Fruit fly (Drosophila melanogaster) whole organism, embryonic: ENCODE measurements around the gene Wdr92.

Experiments used
- ATbp ChIP-seq: fragments of 200-800 bp; sonication (Bioruptor generic); optimal IDR thresholded peaks from 2 replicates; lab custom pipeline; 2017; ENCODE audit warnings: missing biosample characterization, mild to moderate bottlenecking, missing genetic modification characterization, missing genetic modification reagents
- Adf1 ChIP-seq: fragments of 200-800 bp; sonication (Bioruptor generic); IDR thresholded peaks from 2 replicates; pipeline ENCODE4 v1.3.6; 2022; ENCODE audit warnings: missing biosample characterization, missing genetic modification characterization
- Bgb ChIP-seq: fragments of 200-800 bp; sonication (Bioruptor generic); IDR thresholded peaks from 2 replicates; pipeline ENCODE4 v1.3.6; 2022; ENCODE audit warnings: missing biosample characterization, missing genetic modification characterization; ENCODE audit not compliant: partially characterized antibody
- Blimp-1 ChIP-seq: fragments of 200-800 bp; sonication (Bioruptor generic); optimal IDR thresholded peaks from 3 replicates; lab custom pipeline; 2018; ENCODE audit warnings: missing biosample characterization, missing genetic modification characterization, mild to moderate bottlenecking, moderate library complexity, missing genetic modification reagents
- CG12236 ChIP-seq: fragments of 200-800 bp; sonication (Bioruptor generic); optimal IDR thresholded peaks from 2 replicates; lab custom pipeline; 2016; ENCODE audit warnings: missing biosample characterization, missing genetic modification characterization
- CG12769 ChIP-seq: fragments of 200-800 bp; sonication (Bioruptor generic); optimal IDR thresholded peaks from 2 replicates; lab custom pipeline; 2019; ENCODE audit warnings: missing biosample characterization, mild to moderate bottlenecking, missing genetic modification characterization, moderate library complexity
- CG13287 ChIP-seq: fragments of 200-800 bp; sonication (Bioruptor generic); IDR thresholded peaks from 2 replicates; pipeline ENCODE4 v1.3.6; 2022; ENCODE audit warnings: missing biosample characterization, missing genetic modification characterization; ENCODE audit not compliant: partially characterized antibody
- CG13624 ChIP-seq: fragments of 200-800 bp; sonication (Bioruptor generic); optimal IDR thresholded peaks from 2 replicates; lab custom pipeline; 2016; ENCODE audit warnings: missing biosample characterization, missing genetic modification characterization
- CG13894 ChIP-seq: fragments of 200-800 bp; sonication (Bioruptor generic); optimal IDR thresholded peaks from 3 replicates; lab custom pipeline; 2018; ENCODE audit warnings: missing biosample characterization, mild to moderate bottlenecking, missing genetic modification characterization, moderate library complexity
- CG14014 ChIP-seq: fragments of 200-800 bp; sonication (Bioruptor generic); IDR thresholded peaks from 2 replicates; pipeline ENCODE4 v1.3.6; 2022; ENCODE audit warnings: missing biosample characterization, missing genetic modification characterization
- CG14710 ChIP-seq: fragments of 200-800 bp; sonication (Bioruptor generic); optimal IDR thresholded peaks from 3 replicates; lab custom pipeline; 2019; ENCODE audit warnings: missing biosample characterization, mild to moderate bottlenecking, missing genetic modification characterization, moderate library complexity
- CG14860 ChIP-seq: fragments of 200-800 bp; sonication (Bioruptor generic); IDR thresholded peaks from 3 replicates; pipeline ENCODE4 v1.3.6; 2022; ENCODE audit warnings: missing biosample characterization, missing genetic modification characterization; ENCODE audit not compliant: partially characterized antibody
- CG15011 ChIP-seq: fragments of 200-800 bp; sonication (Bioruptor generic); optimal IDR thresholded peaks from 3 replicates; lab custom pipeline; 2018; ENCODE audit warnings: missing biosample characterization, mild to moderate bottlenecking, missing genetic modification characterization
- CG1529 ChIP-seq: fragments of 200-800 bp; sonication (Bioruptor generic); optimal IDR thresholded peaks from 3 replicates; lab custom pipeline; 2018; ENCODE audit warnings: missing biosample characterization, missing genetic modification characterization
- CG16863 ChIP-seq: fragments of 200-800 bp; sonication (Bioruptor generic); optimal IDR thresholded peaks from 3 replicates; lab custom pipeline; 2016; ENCODE audit warnings: missing biosample characterization, missing genetic modification characterization
- CG2712 ChIP-seq: fragments of 200-800 bp; optimal IDR thresholded peaks from 3 replicates; lab custom pipeline; 2019; ENCODE audit warnings: missing biosample characterization, mild to moderate bottlenecking, missing genetic modification characterization, moderate library complexity
- CG3163 ChIP-seq: fragments of 200-800 bp; sonication (Bioruptor generic); optimal IDR thresholded peaks from 3 replicates; lab custom pipeline; 2016; ENCODE audit warnings: missing biosample characterization, missing genetic modification characterization
- CG4820 ChIP-seq: fragments of 200-800 bp; sonication (Bioruptor generic); optimal IDR thresholded peaks from 3 replicates; lab custom pipeline; 2016; ENCODE audit warnings: missing biosample characterization, missing genetic modification characterization
- CG6175 ChIP-seq: fragments of 200-800 bp; sonication (Bioruptor generic); IDR thresholded peaks from 3 replicates; pipeline ENCODE4 v1.3.6; 2022; ENCODE audit warnings: missing biosample characterization, missing genetic modification characterization
- CG6654 ChIP-seq: fragments of 200-800 bp; sonication (Bioruptor generic); optimal IDR thresholded peaks from 2 replicates; lab custom pipeline; 2017; ENCODE audit warnings: missing biosample characterization, mild to moderate bottlenecking, missing genetic modification characterization
- CG8281 ChIP-seq: fragments of 200-800 bp; sonication (Bioruptor generic); optimal IDR thresholded peaks from 2 replicates; lab custom pipeline; 2018; ENCODE audit warnings: missing biosample characterization, mild to moderate bottlenecking, missing genetic modification characterization, moderate library complexity
- D19B ChIP-seq: fragments of 200-800 bp; sonication (Bioruptor generic); optimal IDR thresholded peaks from 2 replicates; lab custom pipeline; 2017; ENCODE audit warnings: missing biosample characterization, mild to moderate bottlenecking, missing genetic modification characterization
- Ets65A ChIP-seq: fragments of 200-800 bp; sonication (Bioruptor generic); peaks from one replicate; lab custom pipeline; 2016; ENCODE audit warnings: missing biosample characterization, missing genetic modification characterization
- GATAe ChIP-seq: fragments of 200-800 bp; sonication (Bioruptor generic); conservative IDR thresholded peaks from 2 replicates; pipeline ENCODE4 v1.3.6; 2022; ENCODE audit warnings: missing biosample characterization, missing genetic modification characterization
- Gsc ChIP-seq: fragments of 200-800 bp; sonication (Bioruptor generic); IDR thresholded peaks from 2 replicates; pipeline ENCODE4 v1.3.6; 2022; ENCODE audit warnings: missing biosample characterization, missing genetic modification characterization
- HHEX ChIP-seq: fragments of 200-800 bp; sonication (Bioruptor generic); optimal IDR thresholded peaks from 3 replicates; lab custom pipeline; 2017; ENCODE audit warnings: missing biosample characterization, mild to moderate bottlenecking, missing genetic modification characterization, missing genetic modification reagents
- Lhr ChIP-seq: fragments of 200-800 bp; sonication (Bioruptor generic); optimal IDR thresholded peaks from 3 replicates; lab custom pipeline; 2017; ENCODE audit warnings: mild to moderate bottlenecking, missing biosample characterization, missing genetic modification reagents, missing genetic modification characterization
- Med ChIP-seq: fragments of 200-800 bp; sonication (Bioruptor generic); peaks from one replicate; lab custom pipeline; 2016; ENCODE audit warnings: missing biosample characterization, missing genetic modification characterization, mild to moderate bottlenecking, inconsistent platforms, moderate library complexity
- NC2α ChIP-seq: fragments of 200-800 bp; sonication (Bioruptor generic); optimal IDR thresholded peaks from 2 replicates; lab custom pipeline; 2016; ENCODE audit warnings: missing biosample characterization, missing genetic modification characterization
- Nf-YA ChIP-seq: fragments of 200-800 bp; sonication (Bioruptor generic); IDR thresholded peaks from 2 replicates; pipeline ENCODE4 v1.3.6; 2022; ENCODE audit warnings: missing biosample characterization, missing genetic modification characterization
- Scr ChIP-seq: fragments of 200-800 bp; sonication (Bioruptor generic); IDR thresholded peaks from 2 replicates; pipeline ENCODE4 v1.3.6; 2022; ENCODE audit warnings: missing biosample characterization, missing genetic modification characterization; ENCODE audit not compliant: partially characterized antibody
- Sin3A ChIP-seq: fragments of >200 bp; optimal IDR thresholded peaks from 2 replicates; lab custom pipeline; 2018
- Usf ChIP-seq: fragments of 200-800 bp; sonication (Bioruptor generic); optimal IDR thresholded peaks from 2 replicates; lab custom pipeline; 2017; ENCODE audit warnings: missing genotype, missing biosample characterization, missing genetic modification characterization
- Xbp1 ChIP-seq: fragments of 200-800 bp; sonication (Bioruptor generic); optimal IDR thresholded peaks from 3 replicates; lab custom pipeline; 2016; ENCODE audit warnings: missing biosample characterization, mild to moderate bottlenecking, missing genetic modification characterization
- YL-1 ChIP-seq: fragments of 200-800 bp; sonication (Bioruptor generic); optimal IDR thresholded peaks from 3 replicates; lab custom pipeline; 2017; ENCODE audit warnings: missing biosample characterization, mild to moderate bottlenecking, missing genetic modification characterization
- chinmo ChIP-seq: fragments of 200-800 bp; sonication (Bioruptor generic); IDR thresholded peaks from 4 replicates; pipeline ENCODE4 v1.3.6; 2022; ENCODE audit warnings: missing biosample characterization, missing genetic modification characterization; ENCODE audit not compliant: partially characterized antibody
- exex ChIP-seq: fragments of 200-800 bp; sonication (Bioruptor generic); optimal IDR thresholded peaks from 4 replicates; lab custom pipeline; 2018; ENCODE audit warnings: missing biosample characterization, mild to moderate bottlenecking, missing genetic modification characterization, moderate library complexity
- fd64A ChIP-seq: fragments of 200-800 bp; sonication (Bioruptor generic); optimal IDR thresholded peaks from 3 replicates; lab custom pipeline; 2018; ENCODE audit warnings: missing biosample characterization, mild to moderate bottlenecking, missing genetic modification characterization
- ham ChIP-seq: fragments of 200-800 bp; sonication (Bioruptor generic); IDR thresholded peaks from 2 replicates; pipeline ENCODE4 v1.3.6; 2022; ENCODE audit warnings: missing biosample characterization, missing genetic modification characterization
- jigr1 ChIP-seq: fragments of 200-800 bp; sonication (Bioruptor generic); IDR thresholded peaks from 3 replicates; pipeline ENCODE4 v1.3.6; 2022; ENCODE audit warnings: missing biosample characterization, missing genetic modification characterization
- lbe ChIP-seq: fragments of 200-800 bp; sonication (Bioruptor generic); optimal IDR thresholded peaks from 2 replicates; lab custom pipeline; 2016; ENCODE audit warnings: missing biosample characterization, mild to moderate bottlenecking, missing genetic modification characterization
- nom ChIP-seq: fragments of 200-800 bp; sonication (Bioruptor generic); optimal IDR thresholded peaks from 2 replicates; lab custom pipeline; 2017; ENCODE audit warnings: missing biosample characterization, missing genetic modification characterization, mild to moderate bottlenecking, moderate library complexity, missing genetic modification reagents
- pho ChIP-seq: fragments of 200-800 bp; sonication (Bioruptor generic); optimal IDR thresholded peaks from 2 replicates; lab custom pipeline; 2016; ENCODE audit warnings: missing biosample characterization, missing genetic modification characterization
- run ChIP-seq: fragments of 200-800 bp; sonication (Bioruptor generic); optimal IDR thresholded peaks from 3 replicates; lab custom pipeline; 2018; ENCODE audit warnings: missing biosample characterization, mild to moderate bottlenecking, missing genetic modification characterization
- sens-2 ChIP-seq: fragments of 200-800 bp; sonication (Bioruptor generic); IDR thresholded peaks from 2 replicates; pipeline ENCODE4 v1.3.6; 2022; ENCODE audit warnings: missing biosample characterization, missing genetic modification characterization
- shn ChIP-seq: fragments of 200-800 bp; sonication (Bioruptor generic); optimal IDR thresholded peaks from 3 replicates; lab custom pipeline; 2016; ENCODE audit warnings: missing biosample characterization, missing genetic modification characterization
- sim ChIP-seq: fragments of 200-800 bp; sonication (Bioruptor generic); IDR thresholded peaks from 2 replicates; pipeline ENCODE4 v1.3.6; 2022; ENCODE audit warnings: missing biosample characterization, missing genetic modification characterization
- tgo ChIP-seq: fragments of 200-800 bp; sonication (Bioruptor generic); IDR thresholded peaks from 3 replicates; pipeline ENCODE4 v1.3.6; 2022; ENCODE audit warnings: missing biosample characterization, missing genetic modification characterization
- trem ChIP-seq: fragments of 200-800 bp; optimal IDR thresholded peaks from 3 replicates; lab custom pipeline; 2019; ENCODE audit warnings: missing biosample characterization, mild to moderate bottlenecking, missing genetic modification characterization, moderate library complexity
- vvl ChIP-seq: fragments of 200-800 bp; sonication (Bioruptor generic); IDR thresholded peaks from 2 replicates; pipeline ENCODE4 v1.3.6; 2022; ENCODE audit warnings: missing biosample characterization, missing genetic modification characterization

The Wdr92 gene

dm6 chr3L:17913966-17914540, 6.1 kb downstream of the Wdr92 start (continued):
- TF ChIP-seq exex (tag; lab: Kevin White, UChicago), result no peak
- TF ChIP-seq HHEX (GFP tag; lab: Kevin White, UChicago), result no peak
- no peak for TF ChIP-seq CG14014 (GFP tag; lab: Robert Waterston, UW)
- no peak for TF ChIP-seq CG13287 (GFP tag; lab: Robert Waterston, UW)
- no peak for TF ChIP-seq trem (tag; lab: Kevin White, UChicago)
- no peak for TF ChIP-seq Usf
- TF ChIP-seq sens-2, result no peak
- no peak for TF ChIP-seq CG8281 (tag; lab: Kevin White, UChicago)
- TF ChIP-seq CG3163 (GFP tag; lab: Kevin White, UChicago), result peak; percentile 93
- TF ChIP-seq Blimp-1, result peak; percentile 21
- no peak for TF ChIP-seq CG4820
- TF ChIP-seq nom (GFP tag; lab: Kevin White, UChicago), result peak; percentile 24
- TF ChIP-seq GATAe (GFP tag; lab: Robert Waterston, UW), result no peak
- no peak for TF ChIP-seq Sin3A (lab: Kevin White, UChicago)
- no peak for TF ChIP-seq Ets65A (GFP tag; lab: Kevin White, UChicago)
- TF ChIP-seq CG12236 (GFP tag; lab: Kevin White, UChicago), result no peak
- TF ChIP-seq CG16863, result no peak
- TF ChIP-seq lbe (GFP tag; lab: Kevin White, UChicago), result peak; percentile 16
- no peak for TF ChIP-seq YL-1 (GFP tag; lab: Kevin White, UChicago)
- no peak for TF ChIP-seq Gsc (GFP tag; lab: Robert Waterston, UW)
- no peak for TF ChIP-seq run (tag; lab: Kevin White, UChicago)
- no peak for TF ChIP-seq pho (GFP tag; lab: Kevin White, UChicago)
- TF ChIP-seq Nf-YA (GFP tag; lab: Robert Waterston, UW), result no peak
- TF ChIP-seq vvl (GFP tag; lab: Robert Waterston, UW), result peak; percentile 33; the same call in 1 of the 2 replicates
- TF ChIP-seq CG14710, result no peak
- TF ChIP-seq NC2α (GFP tag; lab: Kevin White, UChicago), result no peak
- TF ChIP-seq CG1529 (GFP tag; lab: Kevin White, UChicago), result no peak
- TF ChIP-seq tgo (GFP tag; lab: Robert Waterston, UW), result no peak
- TF ChIP-seq Adf1 (GFP tag; lab: Robert Waterston, UW), result no peak
- no peak for TF ChIP-seq fd64A
- no peak for TF ChIP-seq jigr1 (GFP tag; lab: Robert Waterston, UW)
- TF ChIP-seq ATbp (GFP tag; lab: Kevin White, UChicago), result no peak
- no peak for TF ChIP-seq ham (GFP tag; lab: Robert Waterston, UW)
- TF ChIP-seq Xbp1 (GFP tag; lab: Kevin White, UChicago), result no peak

- TF ChIP-seq Bgb (GFP tag; lab: Robert Waterston, UW), result peak; percentile 41; the same call in 1 of the 2 replicates
- TF ChIP-seq Med (GFP tag; lab: Kevin White, UChicago), result peak; percentile 35
- peak; percentile 43; the same call in 2 of the 3 replicates for TF ChIP-seq CG14860 (GFP tag; lab: Robert Waterston, UW)
- no peak for TF ChIP-seq CG6175 (GFP tag; lab: Robert Waterston, UW)
- TF ChIP-seq D19B (GFP tag; lab: Kevin White, UChicago), result peak; percentile 55
- no peak for TF ChIP-seq Lhr (GFP tag; lab: Kevin White, UChicago)
- TF ChIP-seq CG13894 (tag; lab: Kevin White, UChicago), result peak; percentile 3
- no peak for TF ChIP-seq CG6654 (GFP tag; lab: Kevin White, UChicago)
- TF ChIP-seq Scr, result peak; percentile 39; the same call in 1 of the 2 replicates
- peak; percentile 65 for TF ChIP-seq CG12769 (tag; lab: Kevin White, UChicago)
- no peak for TF ChIP-seq shn (GFP tag; lab: Kevin White, UChicago)
- TF ChIP-seq chinmo (GFP tag; lab: Robert Waterston, UW), result peak; percentile 88; the same call in 2 of the 4 replicates
- TF ChIP-seq CG2712 (tag; lab: Kevin White, UChicago), result no peak
- TF ChIP-seq sim (GFP tag; lab: Robert Waterston, UW), result no peak
- no peak for TF ChIP-seq CG15011 (GFP tag; lab: Kevin White, UChicago)
- peak; percentile 26 for TF ChIP-seq CG13624 (GFP tag; lab: Kevin White, UChicago)
These were observed 8.0 kb downstream of the Wdr92 start for dm6 chr3L:17915792-17916540.
